Fruit fly (Drosophila melanogaster) whole organism, prepupa: ENCODE results near the gene fabp.

Experiments used
- Blimp-1 ChIP-seq: fragments of 200-800 bp; sonication (Bioruptor generic); optimal IDR thresholded peaks from 3 replicates; lab custom pipeline; 2017; ENCODE audit warnings: missing biosample characterization, missing genetic modification characterization, mild to moderate bottlenecking, moderate library complexity, missing genetic modification reagents
- CG10631 ChIP-seq: fragments of 200-800 bp; sonication (Bioruptor generic); optimal IDR thresholded peaks from 2 replicates; lab custom pipeline; 2016; ENCODE audit warnings: missing biosample characterization, missing genetic modification characterization
- CG10669 ChIP-seq: fragments of 200-800 bp; sonication (Bioruptor generic); optimal IDR thresholded peaks from 3 replicates; lab custom pipeline; 2018; ENCODE audit warnings: missing biosample characterization, mild to moderate bottlenecking, missing genetic modification characterization, moderate library complexity
- CG11294 ChIP-seq: fragments of 200-800 bp; sonication (Bioruptor generic); IDR thresholded peaks from 2 replicates; pipeline ENCODE4 v1.3.6; 2022; ENCODE audit warnings: missing biosample characterization, missing genetic modification characterization
- CG11762 ChIP-seq: fragments of 200-800 bp; sonication (Bioruptor generic); optimal IDR thresholded peaks from 3 replicates; lab custom pipeline; 2016; ENCODE audit warnings: missing biosample characterization, missing genetic modification characterization; ENCODE audit not compliant: insufficient read depth
- CG11902 ChIP-seq: fragments of 200-800 bp; sonication (Bioruptor generic); optimal IDR thresholded peaks from 3 replicates; lab custom pipeline; 2016; ENCODE audit warnings: missing biosample characterization, missing genetic modification characterization
- CG1621 ChIP-seq: fragments of 200-800 bp; sonication (Bioruptor generic); optimal IDR thresholded peaks from 3 replicates; lab custom pipeline; 2018; ENCODE audit warnings: missing biosample characterization, mild to moderate bottlenecking, missing genetic modification characterization
- CG16779 ChIP-seq: fragments of 200-800 bp; sonication (Bioruptor generic); optimal IDR thresholded peaks from 3 replicates; lab custom pipeline; 2017; ENCODE audit warnings: missing biosample characterization, mild to moderate bottlenecking, missing genetic modification characterization
- CG31627 ChIP-seq: fragments of 200-800 bp; sonication (Bioruptor generic); optimal IDR thresholded peaks from 3 replicates; lab custom pipeline; 2016; ENCODE audit warnings: missing biosample characterization, missing genetic modification characterization
- CG32006 ChIP-seq: fragments of 200-800 bp; sonication (Bioruptor generic); optimal IDR thresholded peaks from 3 replicates; lab custom pipeline; 2017; ENCODE audit warnings: missing biosample characterization, mild to moderate bottlenecking, missing genetic modification characterization
- CG34406 ChIP-seq: fragments of 200-800 bp; sonication (Bioruptor generic); optimal IDR thresholded peaks from 3 replicates; lab custom pipeline; 2016; ENCODE audit warnings: missing biosample characterization, missing genetic modification characterization
- CG4318 ChIP-seq: fragments of 200-800 bp; sonication (Bioruptor generic); optimal IDR thresholded peaks from 3 replicates; lab custom pipeline; 2017; ENCODE audit warnings: missing biosample characterization, mild to moderate bottlenecking, missing genetic modification characterization
- CG6163 ChIP-seq: fragments of 200-800 bp; sonication (Bioruptor generic); IDR thresholded peaks from 3 replicates; pipeline ENCODE4 v1.3.6; 2022; ENCODE audit warnings: missing biosample characterization, missing genetic modification characterization
- CG6276 ChIP-seq: fragments of 200-800 bp; sonication (Bioruptor generic); optimal IDR thresholded peaks from 2 replicates; lab custom pipeline; 2017; ENCODE audit warnings: missing biosample characterization, mild to moderate bottlenecking, missing genetic modification characterization
- CG6792 ChIP-seq: fragments of 200-800 bp; sonication (Bioruptor generic); optimal IDR thresholded peaks from 3 replicates; lab custom pipeline; 2016; ENCODE audit warnings: missing biosample characterization, missing genetic modification characterization
- CG6854 ChIP-seq: fragments of 200-800 bp; sonication (Bioruptor generic); optimal IDR thresholded peaks from 2 replicates; lab custom pipeline; 2017; ENCODE audit warnings: missing biosample characterization, mild to moderate bottlenecking, missing genetic modification characterization
- CG7368 ChIP-seq: fragments of 200-800 bp; sonication (Bioruptor generic); optimal IDR thresholded peaks from 3 replicates; lab custom pipeline; 2016; ENCODE audit warnings: missing biosample characterization, missing genetic modification characterization
- CG8119 ChIP-seq: fragments of 200-800 bp; sonication (Bioruptor generic); IDR thresholded peaks from 3 replicates; pipeline ENCODE4 v1.3.6; 2022; ENCODE audit warnings: missing biosample characterization, missing genetic modification characterization
- CG8319 ChIP-seq: fragments of 200-800 bp; sonication (Bioruptor generic); optimal IDR thresholded peaks from 3 replicates; lab custom pipeline; 2016; ENCODE audit warnings: missing biosample characterization, missing genetic modification characterization
- CG9139 ChIP-seq: fragments of 200-800 bp; sonication (Bioruptor generic); optimal IDR thresholded peaks from 3 replicates; lab custom pipeline; 2017; ENCODE audit warnings: missing biosample characterization, mild to moderate bottlenecking, missing genetic modification characterization
- Eip75B ChIP-seq: fragments of 200-800 bp; sonication (Bioruptor generic); optimal IDR thresholded peaks from 3 replicates; lab custom pipeline; 2016; ENCODE audit warnings: missing biosample characterization, missing genetic modification characterization
- Eip78C ChIP-seq: fragments of 200-800 bp; sonication (Bioruptor generic); peaks from one replicate; lab custom pipeline; 2016; ENCODE audit warnings: missing biosample characterization, missing genetic modification characterization
- Eip93F ChIP-seq: fragments of 200-800 bp; sonication (Bioruptor generic); optimal IDR thresholded peaks from 2 replicates; lab custom pipeline; 2016; ENCODE audit warnings: missing biosample characterization, mild to moderate bottlenecking, missing genetic modification characterization
- Ets96B ChIP-seq: fragments of 200-800 bp; optimal IDR thresholded peaks from 2 replicates; lab custom pipeline; 2019; ENCODE audit warnings: missing biosample characterization, mild to moderate bottlenecking, missing genetic modification characterization, moderate library complexity
- Gug ChIP-seq: fragments of 200-800 bp; sonication (Bioruptor generic); IDR thresholded peaks from 2 replicates; pipeline ENCODE4 v1.3.6; 2022; ENCODE audit warnings: missing biosample characterization, missing genetic modification characterization
- Hr38 ChIP-seq: sonication (Bioruptor generic); optimal IDR thresholded peaks from 2 replicates; lab custom pipeline; 2016; ENCODE audit warnings: missing biosample characterization, missing genetic modification characterization
- Hr39 ChIP-seq: fragments of 200-800 bp; sonication (Bioruptor generic); optimal IDR thresholded peaks from 2 replicates; lab custom pipeline; 2016; ENCODE audit warnings: missing biosample characterization, missing genetic modification characterization
- Lpt ChIP-seq: fragments of 200-800 bp; sonication (Bioruptor generic); optimal IDR thresholded peaks from 3 replicates; lab custom pipeline; 2016; ENCODE audit warnings: missing biosample characterization, missing genetic modification characterization
- Met ChIP-seq: fragments of 200-800 bp; sonication (Bioruptor generic); optimal IDR thresholded peaks from 3 replicates; lab custom pipeline; 2016; ENCODE audit warnings: missing biosample characterization, missing genetic modification characterization
- OdsH ChIP-seq: fragments of 200-800 bp; sonication (Bioruptor generic); optimal IDR thresholded peaks from 3 replicates; lab custom pipeline; 2016; ENCODE audit warnings: missing biosample characterization, missing genetic modification characterization
- Smox ChIP-seq: fragments of 200-800 bp; sonication (Bioruptor generic); optimal IDR thresholded peaks from 3 replicates; lab custom pipeline; 2016; ENCODE audit warnings: missing biosample characterization, missing genetic modification characterization
- achi ChIP-seq: fragments of 200-800 bp; sonication (Bioruptor generic); optimal IDR thresholded peaks from 3 replicates; lab custom pipeline; 2016; ENCODE audit warnings: missing biosample characterization, missing genetic modification characterization
- acj6 ChIP-seq: fragments of 200-800 bp; sonication (Bioruptor generic); optimal IDR thresholded peaks from 3 replicates; lab custom pipeline; 2016; ENCODE audit warnings: missing biosample characterization, missing genetic modification characterization
- cyc ChIP-seq: fragments of 200-800 bp; sonication (Bioruptor generic); optimal IDR thresholded peaks from 3 replicates; lab custom pipeline; 2016; ENCODE audit warnings: missing biosample characterization, missing genetic modification characterization
- dac ChIP-seq: fragments of 200-800 bp; sonication (Bioruptor generic); optimal IDR thresholded peaks from 2 replicates; lab custom pipeline; 2017; ENCODE audit warnings: missing biosample characterization, mild to moderate bottlenecking, missing genetic modification characterization
- dsx ChIP-seq: fragments of 200-800 bp; optimal IDR thresholded peaks from 3 replicates; lab custom pipeline; 2019; ENCODE audit warnings: missing biosample characterization, mild to moderate bottlenecking, missing genetic modification characterization, moderate library complexity; ENCODE audit not compliant: poor library complexity, severe bottlenecking
- fd59A ChIP-seq: fragments of 200-800 bp; sonication (Bioruptor generic); optimal IDR thresholded peaks from 2 replicates; lab custom pipeline; 2017; ENCODE audit warnings: missing biosample characterization, mild to moderate bottlenecking, missing genetic modification characterization, missing genetic modification reagents
- fkh ChIP-seq: fragments of 200-800 bp; sonication (Bioruptor generic); optimal IDR thresholded peaks from 3 replicates; lab custom pipeline; 2017; ENCODE audit warnings: missing biosample characterization, mild to moderate bottlenecking, missing genetic modification characterization, moderate library complexity
- net ChIP-seq: fragments of 200-800 bp; sonication (Bioruptor generic); optimal IDR thresholded peaks from 3 replicates; lab custom pipeline; 2016; ENCODE audit warnings: missing biosample characterization, missing genetic modification characterization
- pdm3 ChIP-seq: fragments of 200-800 bp; sonication (Bioruptor generic); optimal IDR thresholded peaks from 3 replicates; lab custom pipeline; 2016; ENCODE audit warnings: missing biosample characterization, missing genetic modification characterization
- salr ChIP-seq, 2 experiments: fragments of 200-800 bp; sonication (Bioruptor generic); optimal IDR thresholded peaks; 3 replicates each; lab custom pipeline; 2016 to 2018; ENCODE audit warnings: missing biosample characterization in 2 of 2, missing genetic modification characterization in 2 of 2, mild to moderate bottlenecking in 1 of 2
- spab ChIP-seq: fragments of 200-800 bp; sonication (Bioruptor generic); optimal IDR thresholded peaks from 2 replicates; lab custom pipeline; 2017; ENCODE audit warnings: missing biosample characterization, mild to moderate bottlenecking, missing genetic modification characterization, missing genetic modification reagents
- svp ChIP-seq: fragments of 200-800 bp; sonication (Bioruptor generic); peaks from one replicate; lab custom pipeline; 2016; ENCODE audit warnings: missing biosample characterization, missing genetic modification characterization
- vri ChIP-seq: fragments of 200-800 bp; sonication (Bioruptor generic); optimal IDR thresholded peaks from 3 replicates; lab custom pipeline; 2016; ENCODE audit warnings: missing biosample characterization, mild to moderate bottlenecking, missing genetic modification characterization

The fabp gene

DNA sequence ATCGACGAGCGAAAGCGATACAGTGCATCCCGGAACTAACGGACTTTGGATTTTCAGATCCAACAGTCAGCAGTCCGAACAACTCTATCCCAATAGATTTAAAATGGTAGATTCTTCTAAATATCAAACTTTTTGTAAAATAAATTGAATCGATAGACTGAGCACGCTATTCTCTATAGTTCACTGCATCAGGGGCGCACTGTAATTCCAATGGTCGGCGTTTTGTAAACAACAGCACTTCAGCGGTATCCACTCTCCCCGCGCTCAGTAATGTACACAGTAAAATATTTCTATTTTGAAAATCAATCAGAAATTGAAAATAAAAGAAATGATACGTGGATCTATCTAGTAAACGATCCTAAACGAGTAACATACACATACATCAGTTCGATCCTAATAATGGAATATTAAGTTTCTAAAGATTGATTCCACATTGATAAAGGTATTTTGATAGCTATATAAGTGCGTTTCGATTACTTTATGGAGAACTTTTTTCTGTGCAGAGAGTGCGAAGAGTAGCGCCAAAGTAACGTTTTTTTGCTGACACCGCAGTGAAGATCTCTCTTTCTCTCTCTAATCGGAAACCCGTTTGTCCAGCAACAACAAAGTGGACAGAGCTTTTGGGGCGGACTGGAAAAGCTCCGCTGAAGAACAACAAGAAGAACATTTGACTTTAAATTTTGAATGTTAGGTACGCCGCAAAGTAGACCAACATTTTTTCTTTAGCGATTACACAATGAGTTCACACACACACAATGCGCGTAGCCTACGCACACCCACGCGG lies 4.3 kb downstream of the fabp start (continued):
- TF ChIP-seq CG7368 (GFP tag; lab: Kevin White, UChicago) = peak; percentile 95
- TF ChIP-seq acj6 = peak; percentile 95
- peak; percentile 95 for TF ChIP-seq Hr39 (GFP tag; lab: Kevin White, UChicago)
- peak; percentile 90 for TF ChIP-seq achi (GFP tag; lab: Kevin White, UChicago)
- peak; percentile 98 for TF ChIP-seq CG6163 (GFP tag; lab: Robert Waterston, UW)
- TF ChIP-seq CG32006 (GFP tag; lab: Kevin White, UChicago) = peak; percentile 94
- peak; percentile 87 for TF ChIP-seq CG8119 (GFP tag; lab: Robert Waterston, UW)
- TF ChIP-seq CG1621 (tag; lab: Kevin White, UChicago) = peak; percentile 90
- TF ChIP-seq CG6854 = peak; percentile 91
- peak; percentile 96 for TF ChIP-seq Met (GFP tag; lab: Kevin White, UChicago)
- TF ChIP-seq svp (GFP tag; lab: Kevin White, UChicago) = peak; percentile 99
- TF ChIP-seq Smox (GFP tag; lab: Kevin White, UChicago) = peak; percentile 95
- peak; percentile 87 for TF ChIP-seq CG4318 (GFP tag; lab: Kevin White, UChicago)
- TF ChIP-seq Eip75B = peak; percentile 98
- peak; percentile 92 for TF ChIP-seq CG34406 (GFP tag; lab: Kevin White, UChicago)
- TF ChIP-seq CG10631 (GFP tag; lab: Kevin White, UChicago) = peak; percentile 89
- peak; percentile 100 for TF ChIP-seq vri (GFP tag; lab: Kevin White, UChicago)
- no peak for TF ChIP-seq Hr38
- peak; percentile 92 for TF ChIP-seq Gug
- TF ChIP-seq Eip93F (GFP tag; lab: Kevin White, UChicago) = peak; percentile 86
- peak; percentile 96 for TF ChIP-seq Blimp-1 (GFP tag; lab: Kevin White, UChicago)
- peak; percentile 83 for TF ChIP-seq CG9139

DNA sequence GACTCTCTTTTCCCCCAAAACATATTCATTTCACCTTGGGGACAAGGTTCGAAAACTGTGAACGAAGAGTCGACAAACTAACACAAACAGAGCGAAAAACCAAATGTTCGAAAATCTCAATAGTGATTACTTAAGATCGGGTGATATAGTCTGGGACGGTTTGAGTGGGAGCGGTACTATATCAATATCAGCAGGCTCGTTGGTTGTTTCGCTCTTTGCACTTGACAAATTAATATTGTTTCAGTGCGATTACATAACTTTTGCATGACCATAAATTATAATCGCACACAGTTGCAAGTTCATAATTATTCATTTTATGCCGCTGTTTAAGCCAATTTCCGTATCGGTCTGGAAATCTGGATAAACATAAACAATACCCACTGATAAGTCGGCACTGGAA lies 5.2 kb downstream of the fabp start:
- TF ChIP-seq achi (GFP tag; lab: Kevin White, UChicago) = no peak

DNA sequence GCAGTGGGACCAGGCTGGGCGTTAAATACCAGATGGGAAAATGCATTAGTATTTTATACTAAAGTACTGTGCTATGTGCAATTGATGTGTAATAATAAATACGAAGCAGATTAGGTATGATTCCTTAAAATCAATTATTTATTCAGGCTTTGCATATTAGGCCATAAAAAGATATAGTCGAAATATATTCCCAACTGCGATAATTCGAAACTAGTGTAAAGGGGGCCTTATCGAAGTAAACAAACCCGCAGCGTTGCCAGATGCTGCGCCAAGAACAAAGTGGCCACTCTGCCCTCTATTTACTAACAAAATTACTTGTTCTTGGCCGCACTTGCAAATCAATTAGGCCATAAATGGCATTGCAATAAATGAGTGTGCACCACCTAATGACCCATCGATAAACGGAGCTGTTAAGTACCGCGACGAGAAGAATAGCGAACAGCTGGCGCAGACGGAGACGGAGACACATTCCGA lies 9.3 kb downstream of the fabp start, which contains the start of gene CG10898:
CG10898 (plus strand) TSS at position 285 of the 474 bp plus-strand sequence.
- TF ChIP-seq Smox (GFP tag; lab: Kevin White, UChicago) = peak; percentile 68
- peak; percentile 72 for TF ChIP-seq Gug
- peak; percentile 45 for TF ChIP-seq CG1621 (tag; lab: Kevin White, UChicago)
- TF ChIP-seq CG11902 (GFP tag; lab: Kevin White, UChicago) = peak; percentile 68
- TF ChIP-seq svp (GFP tag; lab: Kevin White, UChicago) = peak; percentile 86
- peak; percentile 65 for TF ChIP-seq Met (GFP tag; lab: Kevin White, UChicago)
- TF ChIP-seq dsx (GFP tag; lab: Kevin White, UChicago) = peak; percentile 44
- TF ChIP-seq achi (GFP tag; lab: Kevin White, UChicago) = peak; percentile 70
- TF ChIP-seq CG6276 (GFP tag; lab: Kevin White, UChicago) = peak; percentile 8
- TF ChIP-seq CG16779 (tag; lab: Kevin White, UChicago) = no peak
- peak; percentile 78 for TF ChIP-seq CG11294 (GFP tag; lab: Robert Waterston, UW)
- peak; percentile 90 for TF ChIP-seq Eip78C
- TF ChIP-seq net (GFP tag; lab: Kevin White, UChicago) = peak; percentile 61
- peak; percentile 10 for TF ChIP-seq spab (GFP tag; lab: Kevin White, UChicago)
- peak; percentile 99 for TF ChIP-seq fkh (GFP tag; lab: Kevin White, UChicago)
- peak; percentile 84 for TF ChIP-seq CG6163 (GFP tag; lab: Robert Waterston, UW)
- TF ChIP-seq Lpt = peak; percentile 59
- TF ChIP-seq pdm3 (GFP tag; lab: Kevin White, UChicago) = peak; percentile 86
- peak; percentile 86 for TF ChIP-seq Hr39 (GFP tag; lab: Kevin White, UChicago)
- TF ChIP-seq CG9139 = no peak
- peak; percentile 69 for TF ChIP-seq Ets96B (tag; lab: Kevin White, UChicago)
- TF ChIP-seq CG10669 (GFP tag; lab: Kevin White, UChicago) = peak; percentile 62
- TF ChIP-seq Blimp-1 (GFP tag; lab: Kevin White, UChicago) = peak; percentile 22
- TF ChIP-seq dac (GFP tag; lab: Kevin White, UChicago) = peak; percentile 52
- TF ChIP-seq CG6792 (GFP tag; lab: Kevin White, UChicago) = peak; percentile 59
- TF ChIP-seq salr (GFP tag; optimal IDR thresholded peaks at IDR 0.05; lab: Kevin White, UChicago) = peak; percentile 39 to 47
- peak; percentile 76 for TF ChIP-seq acj6
- peak; percentile 73 for TF ChIP-seq OdsH
- peak; percentile 54 for TF ChIP-seq CG11762 (GFP tag; lab: Kevin White, UChicago)
- peak; percentile 88 for TF ChIP-seq CG31627 (GFP tag; lab: Kevin White, UChicago)
- TF ChIP-seq CG6854 = no peak
- peak; percentile 28 for TF ChIP-seq fd59A (GFP tag; lab: Kevin White, UChicago)
- TF ChIP-seq cyc (GFP tag; lab: Kevin White, UChicago) = peak; percentile 84
- TF ChIP-seq CG8319 (GFP tag; lab: Kevin White, UChicago) = peak; percentile 70
- peak; percentile 74 for TF ChIP-seq Eip75B
